Fruit fly (Drosophila melanogaster) whole organism, embryonic: ENCODE results near the gene Vm32E.
A peak's percentile ranks its signal among the peaks of the same experiment; 100 is the strongest.

Experiments used
- Atf6 ChIP-seq: fragments of 200-800 bp; sonication (Bioruptor generic); IDR thresholded peaks from 2 replicates; pipeline ENCODE4 v1.3.6; 2022; ENCODE audit warnings: missing biosample characterization, missing genetic modification characterization
- B-H2 ChIP-seq: fragments of 200-800 bp; sonication (Bioruptor generic); optimal IDR thresholded peaks from 2 replicates; lab custom pipeline; 2018; ENCODE audit warnings: missing biosample characterization, mild to moderate bottlenecking, missing genetic modification characterization
- BEAF-32 ChIP-seq: fragments of 200-800 bp; sonication (Bioruptor generic); optimal IDR thresholded peaks from 3 replicates; lab custom pipeline; 2017; ENCODE audit warnings: missing biosample characterization, missing genetic modification characterization, mild to moderate bottlenecking, moderate library complexity, missing genetic modification reagents
- CG10209 ChIP-seq: fragments of 200-800 bp; sonication (Bioruptor generic); optimal IDR thresholded peaks from 3 replicates; lab custom pipeline; 2017; ENCODE audit warnings: missing biosample characterization, mild to moderate bottlenecking, missing genetic modification characterization, missing genetic modification reagents
- CG10543 ChIP-seq: fragments of 200-800 bp; sonication (Bioruptor generic); optimal IDR thresholded peaks from 3 replicates; lab custom pipeline; 2017; ENCODE audit warnings: missing biosample characterization, mild to moderate bottlenecking, missing genetic modification characterization, moderate library complexity
- CG12219 ChIP-seq: fragments of 200-800 bp; sonication (Bioruptor generic); optimal IDR thresholded peaks from 3 replicates; lab custom pipeline; 2018; ENCODE audit warnings: missing biosample characterization, mild to moderate bottlenecking, missing genetic modification characterization
- CG1233 ChIP-seq: fragments of 200-800 bp; sonication (Bioruptor generic); optimal IDR thresholded peaks from 4 replicates; lab custom pipeline; 2018; ENCODE audit warnings: missing biosample characterization, mild to moderate bottlenecking, missing genetic modification characterization
- CG15514 ChIP-seq: fragments of 200-800 bp; sonication (Bioruptor generic); optimal IDR thresholded peaks from 3 replicates; lab custom pipeline; 2017; ENCODE audit warnings: missing biosample characterization, missing genetic modification characterization, mild to moderate bottlenecking, moderate library complexity, missing genetic modification reagents
- CG1647 ChIP-seq: fragments of 200-800 bp; sonication (Bioruptor generic); optimal IDR thresholded peaks from 3 replicates; lab custom pipeline; 2016; ENCODE audit warnings: missing biosample characterization, missing genetic modification characterization
- CG16815 ChIP-seq: fragments of 200-800 bp; sonication (Bioruptor generic); optimal IDR thresholded peaks from 3 replicates; lab custom pipeline; 2017; ENCODE audit warnings: missing biosample characterization, mild to moderate bottlenecking, missing genetic modification characterization
- CG17328 ChIP-seq: fragments of 200-800 bp; sonication (Bioruptor generic); IDR thresholded peaks from 2 replicates; pipeline ENCODE4 v1.3.6; 2022; ENCODE audit warnings: missing biosample characterization, missing genetic modification characterization
- CG2678 ChIP-seq: fragments of 200-800 bp; sonication (Bioruptor generic); optimal IDR thresholded peaks from 3 replicates; lab custom pipeline; 2019; ENCODE audit warnings: missing biosample characterization, mild to moderate bottlenecking, missing genetic modification characterization, moderate library complexity
- CG34422 ChIP-seq: fragments of 200-800 bp; sonication (Bioruptor generic); IDR thresholded peaks from 3 replicates; pipeline ENCODE4 v1.3.6; 2022; ENCODE audit warnings: missing biosample characterization, missing genetic modification characterization
- CG3838 ChIP-seq: fragments of 200-800 bp; sonication (Bioruptor generic); optimal IDR thresholded peaks from 3 replicates; lab custom pipeline; 2016; ENCODE audit warnings: missing biosample characterization, missing genetic modification characterization
- CG4282 ChIP-seq: fragments of 200-800 bp; sonication (Bioruptor generic); optimal IDR thresholded peaks from 2 replicates; lab custom pipeline; 2016; ENCODE audit warnings: missing biosample characterization, missing genetic modification characterization
- CG4854 ChIP-seq: fragments of 200-800 bp; sonication (Bioruptor generic); optimal IDR thresholded peaks from 2 replicates; lab custom pipeline; 2016; ENCODE audit warnings: missing biosample characterization, missing genetic modification characterization, inconsistent platforms
- CG9437 ChIP-seq: fragments of 200-800 bp; sonication (Bioruptor generic); optimal IDR thresholded peaks from 2 replicates; lab custom pipeline; 2018; ENCODE audit warnings: missing biosample characterization, mild to moderate bottlenecking, missing genetic modification characterization
- CG9609 ChIP-seq: fragments of 200-800 bp; sonication (Bioruptor generic); optimal IDR thresholded peaks from 3 replicates; lab custom pipeline; 2016; ENCODE audit warnings: missing biosample characterization, missing genetic modification characterization
- Chrac-16 ChIP-seq: fragments of 200-800 bp; sonication (Bioruptor generic); optimal IDR thresholded peaks from 3 replicates; lab custom pipeline; 2016; ENCODE audit warnings: missing biosample characterization, missing genetic modification characterization
- CrebB ChIP-seq: fragments of 200-800 bp; sonication (Bioruptor generic); optimal IDR thresholded peaks from 3 replicates; lab custom pipeline; 2018; ENCODE audit warnings: missing biosample characterization, mild to moderate bottlenecking, missing genetic modification characterization
- Dad ChIP-seq: fragments of 200-800 bp; sonication (Bioruptor generic); optimal IDR thresholded peaks from 3 replicates; lab custom pipeline; 2016; ENCODE audit warnings: missing biosample characterization, missing genetic modification characterization
- Dek ChIP-seq: fragments of 200-800 bp; sonication (Bioruptor generic); optimal IDR thresholded peaks from 3 replicates; lab custom pipeline; 2019; ENCODE audit warnings: missing biosample characterization, mild to moderate bottlenecking, missing genetic modification characterization, moderate library complexity
- Doc3 ChIP-seq: fragments of 200-800 bp; sonication (Bioruptor generic); IDR thresholded peaks from 3 replicates; pipeline ENCODE4 v1.3.6; 2022; ENCODE audit warnings: missing biosample characterization, missing genetic modification characterization; ENCODE audit not compliant: partially characterized antibody
- Gug ChIP-seq: fragments of 200-800 bp; sonication (Bioruptor generic); IDR thresholded peaks from 4 replicates; pipeline ENCODE4 v1.3.6; 2022; ENCODE audit warnings: missing biosample characterization, missing genetic modification characterization
- HmgD ChIP-seq: fragments of 200-800 bp; sonication (Bioruptor generic); optimal IDR thresholded peaks from 3 replicates; lab custom pipeline; 2016; ENCODE audit warnings: missing biosample characterization, missing genetic modification characterization
- Hmr ChIP-seq: fragments of 200-800 bp; sonication (Bioruptor generic); optimal IDR thresholded peaks from 3 replicates; lab custom pipeline; 2017; ENCODE audit warnings: mild to moderate bottlenecking, missing biosample characterization, missing genetic modification reagents, missing genetic modification characterization
- Neu2 ChIP-seq: fragments of 200-800 bp; sonication (Bioruptor generic); optimal IDR thresholded peaks from 3 replicates; lab custom pipeline; 2016; ENCODE audit warnings: missing biosample characterization, missing genetic modification characterization, borderline replicate concordance
- Nf-YB ChIP-seq: fragments of 200-800 bp; sonication (Bioruptor generic); optimal IDR thresholded peaks from 3 replicates; lab custom pipeline; 2019; ENCODE audit warnings: missing biosample characterization, mild to moderate bottlenecking, missing genetic modification characterization, moderate library complexity
- Pdp1 ChIP-seq, 2 experiments: fragments of 200-800 bp; sonication (Bioruptor generic); optimal IDR thresholded peaks; 3 replicates each; lab custom pipeline; 2016; ENCODE audit warnings: missing biosample characterization in 2 of 2, missing genetic modification characterization in 2 of 2, mild to moderate bottlenecking in 1 of 2, moderate library complexity in 1 of 2
- Ptx1 ChIP-seq: fragments of 200-800 bp; sonication (Bioruptor generic); IDR thresholded peaks from 2 replicates; pipeline ENCODE4 v1.3.6; 2022; ENCODE audit warnings: missing biosample characterization, missing genetic modification characterization
- Rfx ChIP-seq: fragments of 200-800 bp; sonication (Bioruptor generic); IDR thresholded peaks from 2 replicates; pipeline ENCODE4 v1.3.6; 2022; ENCODE audit warnings: missing biosample characterization, missing genetic modification characterization
- Stat92E ChIP-seq, 3 experiments: fragments of >200 bp in 2 of 3; fragments of 200-800 bp in 1 of 3; sonication (Bioruptor generic) in 1 of 3; optimal IDR thresholded peaks; 2 replicates each; lab custom pipeline; 2017 to 2019; ENCODE audit warnings: missing biosample characterization in 3 of 3, missing genetic modification characterization in 3 of 3, mild to moderate bottlenecking in 1 of 3, moderate library complexity in 1 of 3
- bigmax ChIP-seq: fragments of 200-800 bp; sonication (Bioruptor generic); optimal IDR thresholded peaks from 2 replicates; lab custom pipeline; 2018; ENCODE audit warnings: missing biosample characterization, mild to moderate bottlenecking, missing genetic modification characterization
- br ChIP-seq: fragments of >200 bp; optimal IDR thresholded peaks from 2 replicates; lab custom pipeline; 2017
- cg ChIP-seq: fragments of 200-800 bp; sonication (Bioruptor generic); optimal IDR thresholded peaks from 3 replicates; lab custom pipeline; 2019; ENCODE audit warnings: missing biosample characterization, mild to moderate bottlenecking, missing genetic modification characterization, moderate library complexity
- dmrt11E ChIP-seq: fragments of 200-800 bp; sonication (Bioruptor generic); optimal IDR thresholded peaks from 3 replicates; lab custom pipeline; 2018; ENCODE audit warnings: missing biosample characterization, mild to moderate bottlenecking, missing genetic modification characterization, moderate library complexity
- ems ChIP-seq: fragments of 200-800 bp; sonication (Bioruptor generic); optimal IDR thresholded peaks from 3 replicates; lab custom pipeline; 2016; ENCODE audit warnings: missing biosample characterization, missing genetic modification characterization
- fd64A ChIP-seq: fragments of 200-800 bp; sonication (Bioruptor generic); optimal IDR thresholded peaks from 3 replicates; lab custom pipeline; 2018; ENCODE audit warnings: missing biosample characterization, mild to moderate bottlenecking, missing genetic modification characterization
- kah ChIP-seq: fragments of 200-800 bp; sonication (Bioruptor generic); optimal IDR thresholded peaks from 2 replicates; lab custom pipeline; 2018; ENCODE audit warnings: missing biosample characterization, mild to moderate bottlenecking, missing genetic modification characterization
- mirr ChIP-seq: fragments of 200-800 bp; sonication (Bioruptor generic); optimal IDR thresholded peaks from 3 replicates; lab custom pipeline; 2018; ENCODE audit warnings: missing biosample characterization, mild to moderate bottlenecking, missing genetic modification characterization
- nerfin-2 ChIP-seq: fragments of 200-800 bp; sonication (Bioruptor generic); IDR thresholded peaks from 2 replicates; pipeline ENCODE4 v1.3.6; 2022; ENCODE audit warnings: missing biosample characterization, missing genetic modification characterization; ENCODE audit not compliant: partially characterized antibody
- nmo ChIP-seq: fragments of 200-800 bp; sonication (Bioruptor generic); optimal IDR thresholded peaks from 2 replicates; lab custom pipeline; 2018; ENCODE audit warnings: missing biosample characterization, mild to moderate bottlenecking, missing genetic modification characterization, moderate library complexity
- pfk ChIP-seq: fragments of 200-800 bp; sonication (Bioruptor generic); optimal IDR thresholded peaks from 2 replicates; lab custom pipeline; 2018; ENCODE audit warnings: missing biosample characterization, mild to moderate bottlenecking, missing genetic modification characterization, moderate library complexity
- sc ChIP-seq, 3 experiments: fragments of >200 bp in 2 of 3; fragments of 200-800 bp in 1 of 3; sonication (Bioruptor generic) in 1 of 3; optimal IDR thresholded peaks; 2 replicates in 2 of 3; 3 replicates in 1 of 3; lab custom pipeline; 2017; ENCODE audit warnings: mild to moderate bottlenecking in 1 of 3, missing biosample characterization in 1 of 3, missing genetic modification characterization in 1 of 3, missing genetic modification reagents in 1 of 3
- scrt ChIP-seq: fragments of 200-800 bp; sonication (Bioruptor generic); optimal IDR thresholded peaks from 2 replicates; lab custom pipeline; 2018; ENCODE audit warnings: missing biosample characterization, mild to moderate bottlenecking, missing genetic modification characterization, moderate library complexity
- slbo ChIP-seq: fragments of 200-800 bp; sonication (Bioruptor generic); IDR thresholded peaks from 2 replicates; pipeline ENCODE4 v1.3.6; 2022; ENCODE audit warnings: missing biosample characterization, missing genetic modification characterization
- sr ChIP-seq: fragments of 200-800 bp; sonication (Bioruptor generic); IDR thresholded peaks from 3 replicates; pipeline ENCODE4 v1.3.6; 2022; ENCODE audit warnings: missing biosample characterization, missing genetic modification characterization
- tin ChIP-seq: fragments of 200-800 bp; sonication (Bioruptor generic); optimal IDR thresholded peaks from 3 replicates; lab custom pipeline; 2016; ENCODE audit warnings: missing biosample characterization, missing genetic modification characterization
- tup ChIP-seq: fragments of 200-800 bp; sonication (Bioruptor generic); optimal IDR thresholded peaks from 2 replicates; lab custom pipeline; 2016; ENCODE audit warnings: missing biosample characterization, mild to moderate bottlenecking, missing genetic modification characterization, moderate library complexity

The Vm32E gene

DNA sequence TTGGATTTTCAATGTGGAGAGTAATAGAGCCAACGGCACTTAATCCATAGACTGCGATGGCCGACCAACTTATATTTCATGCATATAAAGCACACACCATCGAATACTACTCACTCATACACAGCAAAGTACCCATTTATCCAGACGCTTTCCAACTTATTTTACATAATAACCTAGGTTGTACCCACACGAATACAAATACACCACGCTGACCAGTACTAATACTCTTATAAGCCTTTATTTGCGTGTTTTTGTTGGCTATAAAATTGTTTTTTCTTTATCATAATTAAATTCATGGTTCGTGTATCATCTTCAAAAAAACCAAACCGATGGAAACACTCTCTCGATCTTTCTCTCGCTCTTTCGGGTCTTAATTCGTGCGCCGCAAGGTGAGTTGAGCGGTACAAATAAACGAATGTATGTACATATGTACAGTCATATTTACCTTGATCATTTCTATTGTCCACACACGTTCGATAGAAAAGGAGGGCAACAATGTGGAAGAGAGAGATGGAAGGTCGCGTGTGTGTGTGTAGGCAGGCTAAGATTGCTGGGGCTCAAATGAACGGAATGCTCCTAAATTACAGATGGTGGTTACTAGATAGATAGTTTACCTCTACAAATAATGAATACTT lies 35.3 kb upstream of the Vm32E start (continued):
- TF ChIP-seq CG9609 (GFP tag; lab: Kevin White, UChicago) (no peak), kah (GFP tag; lab: Kevin White, UChicago) (no peak), CG15514 (GFP tag; lab: Kevin White, UChicago) (no peak), Stat92E (GFP tag; optimal IDR thresholded peaks at IDR 0.05; lab: Kevin White, UChicago) (no peak), Rfx (GFP tag; lab: Robert Waterston, UW) (no peak), CG3838 (GFP tag; lab: Kevin White, UChicago) (no peak), CG17328 (no peak), CG4282 (GFP tag; lab: Kevin White, UChicago) (no peak), CG1647 (GFP tag; lab: Kevin White, UChicago) (no peak), pfk (GFP tag; lab: Kevin White, UChicago) (no peak), CG4854 (GFP tag; lab: Kevin White, UChicago) (no peak), CG9437 (GFP tag; lab: Kevin White, UChicago) (no peak), fd64A (GFP tag; lab: Kevin White, UChicago) (no peak), cg (GFP tag; lab: Kevin White, UChicago) (peak; percentile 77), sc (optimal IDR thresholded peaks at IDR 0.05; lab: Kevin White, UChicago) (no peak), sc (GFP tag; optimal IDR thresholded peaks at IDR 0.05; lab: Kevin White, UChicago) (peak; percentile 27), Chrac-16 (no peak), mirr (no peak), ems (GFP tag; lab: Kevin White, UChicago) (no peak), CG10543 (peak; percentile 18), CG34422 (GFP tag; lab: Robert Waterston, UW) (no peak), tup (no peak), sr (peak; percentile 63), nmo (no peak), BEAF-32 (GFP tag; lab: Kevin White, UChicago) (no peak), Ptx1 (no peak), CG12219 (GFP tag; lab: Kevin White, UChicago) (no peak), CG1233 (GFP tag; lab: Kevin White, UChicago) (peak; percentile 50), Atf6 (GFP tag; lab: Robert Waterston, UW) (peak; percentile 14; the same call in 1 of the 2 replicates), scrt (GFP tag; lab: Kevin White, UChicago) (no peak), Neu2 (GFP tag; lab: Kevin White, UChicago) (no peak), Gug (GFP tag; lab: Robert Waterston, UW) (no peak), bigmax (GFP tag; lab: Kevin White, UChicago) (no peak), CG10209 (peak; percentile 40), Dad (GFP tag; lab: Kevin White, UChicago) (no peak), slbo (GFP tag; lab: Robert Waterston, UW) (no peak), br (no peak), Dek (tag; lab: Kevin White, UChicago) (no peak), Pdp1 (GFP tag; optimal IDR thresholded peaks at IDR 0.05; lab: Kevin White, UChicago) (peak in 1 of 2 experiments; percentile 63), Nf-YB (peak; percentile 77), CG16815 (no peak), CrebB (tag; lab: Kevin White, UChicago) (peak; percentile 18), nerfin-2 (GFP tag; lab: Robert Waterston, UW) (no peak), CG2678 (peak; percentile 5), Hmr (GFP tag; lab: Kevin White, UChicago) (no peak), tin (GFP tag; lab: Kevin White, UChicago) (no peak), dmrt11E (peak; percentile 57), Doc3 (GFP tag; lab: Robert Waterston, UW) (no peak), B-H2 (GFP tag; lab: Kevin White, UChicago) (no peak), HmgD (no peak)
